Comparison of ENCODE assay signal across 4 worm cellular contexts in genomic region chrIII:11371236-11371635, ce11.
TF ChIP-seq lines count a peak whose summit lies in the region.

No protein-coding gene starts in this region.

TF ChIP-seq in whole organism, L2 larva, 48 proteins besides CTCF, POLR2A, EP300 and RAD21 (continues in another document):
- TF ChIP-seq crh-2 (tag; optimal IDR thresholded peaks at IDR 0.05; lab: Kevin White, UChicago) (peak; percentile 29), lsy-2 (tag; optimal IDR thresholded peaks at IDR 0.05; lab: Kevin White, UChicago) (peak in 1 of 2 experiments; percentile 34), zag-1 (tag; optimal IDR thresholded peaks at IDR 0.05; lab: Kevin White, UChicago) (peak; percentile 20), alr-1 (tag; optimal IDR thresholded peaks at IDR 0.05; lab: Kevin White, UChicago) (no peak), F13H6.1 (tag; optimal IDR thresholded peaks at IDR 0.05; lab: Kevin White, UChicago) (peak; percentile 41), ceh-82 (tag; optimal IDR thresholded peaks at IDR 0.05; lab: Kevin White, UChicago) (no peak), ama-1 (optimal IDR thresholded peaks at IDR 0.05; lab: Kevin White, UChicago) (no peak), skn-1 (tag; optimal IDR thresholded peaks at IDR 0.05; lab: Kevin White, UChicago) (no peak), nhr-6 (tag; optimal IDR thresholded peaks at IDR 0.05; lab: Kevin White, UChicago) (no peak), blmp-1 (tag; optimal IDR thresholded peaks at IDR 0.05; lab: Kevin White, UChicago; ENCODE audit: insufficient read depth) (no peak), nhr-11 (tag; optimal IDR thresholded peaks at IDR 0.05; lab: Kevin White, UChicago) (no peak), sma-3 (GFP tag; optimal IDR thresholded peaks at IDR 0.05; lab: Kevin White, UChicago) (peak; percentile 50), dmd-4 (tag; optimal IDR thresholded peaks at IDR 0.05; lab: Kevin White, UChicago) (no peak), fos-1 (tag; optimal IDR thresholded peaks at IDR 0.05; lab: Kevin White, UChicago) (peak; percentile 21), nhr-12 (tag; optimal IDR thresholded peaks at IDR 0.05; lab: Kevin White, UChicago) (no peak), sem-4 (tag; optimal IDR thresholded peaks at IDR 0.05; lab: Kevin White, UChicago) (no peak), snpc-4 (tag; optimal IDR thresholded peaks at IDR 0.05; lab: Kevin White, UChicago) (peak; percentile 44), lin-39 (tag; optimal IDR thresholded peaks at IDR 0.05; lab: Kevin White, UChicago) (no peak), gmeb-1 (tag; optimal IDR thresholded peaks at IDR 0.05; lab: Kevin White, UChicago) (peak; percentile 4), nhr-23 (tag; optimal IDR thresholded peaks at IDR 0.05; lab: Kevin White, UChicago) (no peak), aly-2 (tag; optimal IDR thresholded peaks at IDR 0.05; lab: Kevin White, UChicago) (no peak), peb-1 (tag; optimal IDR thresholded peaks at IDR 0.05; lab: Kevin White, UChicago) (no peak), egl-27 (tag; optimal IDR thresholded peaks at IDR 0.05; lab: Kevin White, UChicago) (peak; percentile 30), mdl-1 (tag; optimal IDR thresholded peaks at IDR 0.05; lab: Kevin White, UChicago) (peak in 1 of 2 experiments; percentile 14)

TF ChIP-seq in whole organism, L4 larva, 104 proteins besides CTCF, POLR2A, EP300 and RAD21 (continues in another document):
- TF ChIP-seq saeg-2 (GFP tag; IDR thresholded peaks at IDR 0.05; lab: Robert Waterston, UW) (no peak; the same call in 1 of the 2 replicates), vab-7 (GFP tag; IDR thresholded peaks at IDR 0.05; lab: Robert Waterston, UW) (peak; percentile 74), fkh-10 (GFP tag; optimal IDR thresholded peaks at IDR 0.05; lab: Kevin White, UChicago) (no peak), duxl-1 (tag; optimal IDR thresholded peaks at IDR 0.05; lab: Kevin White, UChicago; ENCODE audit: poor library complexity) (peak; percentile 22), zip-2 (tag; optimal IDR thresholded peaks at IDR 0.05; lab: Kevin White, UChicago) (no peak), ceh-82 (tag; optimal IDR thresholded peaks at IDR 0.05; lab: Kevin White, UChicago) (no peak), pqm-1 (tag; optimal IDR thresholded peaks at IDR 0.05; lab: Kevin White, UChicago) (no peak), lir-3 (tag; optimal IDR thresholded peaks at IDR 0.05; lab: Kevin White, UChicago) (peak; percentile 59), daf-19 (GFP tag; conservative IDR thresholded peaks at IDR 0.05; lab: Robert Waterston, UW) (no peak; the same call in none of the 2 replicates), mep-1 (tag; optimal IDR thresholded peaks at IDR 0.05; lab: Kevin White, UChicago) (peak; percentile 49), T20F7.1 (GFP tag; optimal IDR thresholded peaks at IDR 0.05; lab: Kevin White, UChicago) (no peak), hif-1 (tag; optimal IDR thresholded peaks at IDR 0.05; lab: Kevin White, UChicago) (peak in 1 of 2 experiments; percentile 39), ceh-28 (tag; optimal IDR thresholded peaks at IDR 0.05; lab: Kevin White, UChicago) (no peak), D1046.2 (GFP tag; IDR thresholded peaks at IDR 0.05; lab: Robert Waterston, UW) (peak; percentile 90), nhr-10 (tag; optimal IDR thresholded peaks at IDR 0.05; lab: Kevin White, UChicago) (no peak), F10B5.3 (tag; optimal IDR thresholded peaks at IDR 0.05; lab: Kevin White, UChicago) (no peak), gei-8 (GFP tag; optimal IDR thresholded peaks at IDR 0.05; lab: Kevin White, UChicago) (peak; percentile 84), ztf-11 (tag; optimal IDR thresholded peaks at IDR 0.05; lab: Kevin White, UChicago) (no peak), aly-2 (tag; optimal IDR thresholded peaks at IDR 0.05; lab: Kevin White, UChicago) (no peak), hlh-11 (tag; optimal IDR thresholded peaks at IDR 0.05; lab: Kevin White, UChicago) (peak; percentile 59), attf-4 (tag; optimal IDR thresholded peaks at IDR 0.05; lab: Kevin White, UChicago) (no peak), spr-3 (GFP tag; optimal IDR thresholded peaks at IDR 0.05; lab: Kevin White, UChicago) (peak; percentile 45), dpl-1 (GFP tag; optimal IDR thresholded peaks at IDR 0.05; lab: Kevin White, UChicago) (peak; percentile 41), lin-38 (GFP tag; IDR thresholded peaks at IDR 0.05; lab: Robert Waterston, UW) (peak; percentile 79)

TF ChIP-seq in whole organism, late embryonic, 69 proteins besides CTCF, POLR2A, EP300 and RAD21 (continues in another document):
- peak; percentile 84 for TF ChIP-seq ttx-3 (tag; optimal IDR thresholded peaks at IDR 0.05; lab: Kevin White, UChicago)
- peak; percentile 88 for TF ChIP-seq nhr-232 (tag; optimal IDR thresholded peaks at IDR 0.05; lab: Kevin White, UChicago)
- TF ChIP-seq F13H6.1 (tag; optimal IDR thresholded peaks at IDR 0.05; lab: Kevin White, UChicago): peak; percentile 59
- peak; percentile 71 for TF ChIP-seq ceh-2 (tag; optimal IDR thresholded peaks at IDR 0.05; lab: Kevin White, UChicago)
- peak; percentile 75 for TF ChIP-seq ceh-48 (tag; optimal IDR thresholded peaks at IDR 0.05; lab: Kevin White, UChicago)
- TF ChIP-seq fkh-10 (GFP tag; optimal IDR thresholded peaks at IDR 0.05; lab: Kevin White, UChicago): peak; percentile 83
- peak; percentile 53 for TF ChIP-seq hlh-30 (tag; optimal IDR thresholded peaks at IDR 0.05; lab: Kevin White, UChicago; ENCODE audit: insufficient read depth)
- TF ChIP-seq tbx-2 (tag; optimal IDR thresholded peaks at IDR 0.05; lab: Kevin White, UChicago): peak; percentile 84
- TF ChIP-seq sdc-2 (tag; optimal IDR thresholded peaks at IDR 0.05; lab: Kevin White, UChicago): peak; percentile 83
- TF ChIP-seq rnt-1 (tag; optimal IDR thresholded peaks at IDR 0.05; lab: Kevin White, UChicago): peak; percentile 69
- TF ChIP-seq pros-1 (tag; optimal IDR thresholded peaks at IDR 0.05; lab: Kevin White, UChicago): no peak
- peak; percentile 56 for TF ChIP-seq lim-6 (tag; optimal IDR thresholded peaks at IDR 0.05; lab: Kevin White, UChicago)
- TF ChIP-seq elt-2 (tag; optimal IDR thresholded peaks at IDR 0.05; lab: Kevin White, UChicago): peak; percentile 90
- no peak for TF ChIP-seq ceh-30 (tag; optimal IDR thresholded peaks at IDR 0.05; lab: Kevin White, UChicago)
- TF ChIP-seq sox-2 (GFP tag; IDR thresholded peaks at IDR 0.05; lab: Robert Waterston, UW): peak; percentile 76
- peak; percentile 77 for TF ChIP-seq fax-1 (tag; optimal IDR thresholded peaks at IDR 0.05; lab: Kevin White, UChicago)
- peak; percentile 83 for TF ChIP-seq ref-2 (tag; optimal IDR thresholded peaks at IDR 0.05; lab: Kevin White, UChicago)
- TF ChIP-seq nfya-1 (tag; optimal IDR thresholded peaks at IDR 0.05; lab: Kevin White, UChicago): peak; percentile 69
- no peak for TF ChIP-seq pha-4 (tag; optimal IDR thresholded peaks at IDR 0.05; lab: Kevin White, UChicago)
- TF ChIP-seq eyg-1 (tag; optimal IDR thresholded peaks at IDR 0.05; lab: Kevin White, UChicago): peak; percentile 87
- peak; percentile 51 for TF ChIP-seq elt-4 (tag; optimal IDR thresholded peaks at IDR 0.05; lab: Kevin White, UChicago)
- peak; percentile 82 for TF ChIP-seq lin-11 (tag; optimal IDR thresholded peaks at IDR 0.05; lab: Kevin White, UChicago)
- peak; percentile 71 for TF ChIP-seq ahr-1 (tag; optimal IDR thresholded peaks at IDR 0.05; lab: Kevin White, UChicago)
- TF ChIP-seq ceh-22 (tag; optimal IDR thresholded peaks at IDR 0.05; lab: Kevin White, UChicago): peak; percentile 24
- peak; percentile 50 for TF ChIP-seq pag-3 (tag; optimal IDR thresholded peaks at IDR 0.05; lab: Kevin White, UChicago; ENCODE audit: borderline replicate concordance)

TF ChIP-seq in whole organism, mixed stage, embryonic, 35 proteins besides CTCF, POLR2A, EP300 and RAD21 (continues in another document):
- TF ChIP-seq M03D4.4 (tag; optimal IDR thresholded peaks at IDR 0.05; lab: Kevin White, UChicago): peak; percentile 92
- no peak for TF ChIP-seq ceh-39 (tag; optimal IDR thresholded peaks at IDR 0.05; lab: Kevin White, UChicago)
- peak; percentile 97 for TF ChIP-seq drap-1 (GFP tag; optimal IDR thresholded peaks at IDR 0.05; lab: Kevin White, UChicago)
- TF ChIP-seq nhr-2 (tag; optimal IDR thresholded peaks at IDR 0.05; lab: Kevin White, UChicago): no peak
- TF ChIP-seq nhr-28 (tag; optimal IDR thresholded peaks at IDR 0.05; lab: Kevin White, UChicago): no peak
- TF ChIP-seq snpc-4 (tag; optimal IDR thresholded peaks at IDR 0.05; lab: Kevin White, UChicago): no peak
- no peak for TF ChIP-seq nhr-237 (tag; optimal IDR thresholded peaks at IDR 0.05; lab: Kevin White, UChicago)
- TF ChIP-seq blmp-1 (tag; optimal IDR thresholded peaks at IDR 0.05; lab: Kevin White, UChicago): no peak
- TF ChIP-seq flh-1 (GFP tag; optimal IDR thresholded peaks at IDR 0.05; lab: Kevin White, UChicago): peak; percentile 78
- peak; percentile 83 for TF ChIP-seq ceh-43 (GFP tag; optimal IDR thresholded peaks at IDR 0.05; lab: Kevin White, UChicago)
- TF ChIP-seq mls-2 (tag; optimal IDR thresholded peaks at IDR 0.05; lab: Kevin White, UChicago): peak; percentile 96
- peak; percentile 83 for TF ChIP-seq bed-3 (GFP tag; optimal IDR thresholded peaks at IDR 0.05; lab: Kevin White, UChicago)
- no peak for TF ChIP-seq mep-1 (tag; optimal IDR thresholded peaks at IDR 0.05; lab: Kevin White, UChicago)
- peak; percentile 22 for TF ChIP-seq ces-1 (GFP tag; optimal IDR thresholded peaks at IDR 0.05; lab: Kevin White, UChicago)
- TF ChIP-seq elt-3 (tag; optimal IDR thresholded peaks at IDR 0.05; lab: Kevin White, UChicago): peak; percentile 14
- TF ChIP-seq ham-2 (GFP tag; optimal IDR thresholded peaks at IDR 0.05; lab: Kevin White, UChicago): peak; percentile 85
- TF ChIP-seq sem-2 (GFP tag; optimal IDR thresholded peaks at IDR 0.05; lab: Kevin White, UChicago): peak; percentile 88
- TF ChIP-seq unc-62 (GFP tag; optimal IDR thresholded peaks at IDR 0.05; lab: Kevin White, UChicago): no peak
- peak; percentile 96 for TF ChIP-seq sptf-1 (tag; optimal IDR thresholded peaks at IDR 0.05; lab: Kevin White, UChicago)
- peak; percentile 93 for TF ChIP-seq ceh-83 (GFP tag; optimal IDR thresholded peaks at IDR 0.05; lab: Kevin White, UChicago)
- TF ChIP-seq pha-4 (tag; optimal IDR thresholded peaks at IDR 0.05; lab: Kevin White, UChicago): peak; percentile 28
- no peak for TF ChIP-seq lsy-2 (tag; optimal IDR thresholded peaks at IDR 0.05; lab: Kevin White, UChicago)
- peak; percentile 61 for TF ChIP-seq lin-13 (tag; optimal IDR thresholded peaks at IDR 0.05; lab: Kevin White, UChicago)
- peak; percentile 71 for TF ChIP-seq hlh-1 (tag; optimal IDR thresholded peaks at IDR 0.05; lab: Kevin White, UChicago)
- TF ChIP-seq nhr-12 (tag; optimal IDR thresholded peaks at IDR 0.05; lab: Kevin White, UChicago): no peak
- TF ChIP-seq mab-5 (tag; optimal IDR thresholded peaks at IDR 0.05; lab: Kevin White, UChicago): no peak
- peak; percentile 83 for TF ChIP-seq unc-120 (tag; optimal IDR thresholded peaks at IDR 0.05; lab: Kevin White, UChicago; ENCODE audit: poor library complexity, severe bottlenecking)
- TF ChIP-seq zip-8 (tag; optimal IDR thresholded peaks at IDR 0.05; lab: Kevin White, UChicago): no peak
- peak; percentile 83 for TF ChIP-seq tbx-8 (GFP tag; optimal IDR thresholded peaks at IDR 0.05; lab: Kevin White, UChicago)
- TF ChIP-seq elt-1 (tag; optimal IDR thresholded peaks at IDR 0.05; lab: Kevin White, UChicago; ENCODE audit: borderline replicate concordance, insufficient read depth): no peak
